Fruit fly (Drosophila melanogaster) whole organism, prepupa: Measurements from ENCODE around the gene Ogdh.

Source experiments
- Blimp-1 ChIP-seq: fragments of 200-800 bp; sonication (Bioruptor generic); optimal IDR thresholded peaks from 3 replicates; lab custom pipeline; 2017; ENCODE audit warnings: missing biosample characterization, missing genetic modification characterization, mild to moderate bottlenecking, moderate library complexity, missing genetic modification reagents
- CG11294 ChIP-seq: fragments of 200-800 bp; sonication (Bioruptor generic); IDR thresholded peaks from 2 replicates; pipeline ENCODE4 v1.3.6; 2022; ENCODE audit warnings: missing biosample characterization, missing genetic modification characterization
- CG11762 ChIP-seq: fragments of 200-800 bp; sonication (Bioruptor generic); optimal IDR thresholded peaks from 3 replicates; lab custom pipeline; 2016; ENCODE audit warnings: missing biosample characterization, missing genetic modification characterization; ENCODE audit not compliant: insufficient read depth
- CG11902 ChIP-seq: fragments of 200-800 bp; sonication (Bioruptor generic); optimal IDR thresholded peaks from 3 replicates; lab custom pipeline; 2016; ENCODE audit warnings: missing biosample characterization, missing genetic modification characterization
- CG15336 ChIP-seq: fragments of 200-800 bp; sonication (Bioruptor generic); IDR thresholded peaks from 2 replicates; pipeline ENCODE4 v1.3.6; 2022; ENCODE audit warnings: missing biosample characterization, missing genetic modification characterization
- CG3032 ChIP-seq: fragments of 200-800 bp; optimal IDR thresholded peaks from 2 replicates; lab custom pipeline; 2019; ENCODE audit warnings: missing biosample characterization, mild to moderate bottlenecking, missing genetic modification characterization, moderate library complexity
- CG31627 ChIP-seq: fragments of 200-800 bp; sonication (Bioruptor generic); optimal IDR thresholded peaks from 3 replicates; lab custom pipeline; 2016; ENCODE audit warnings: missing biosample characterization, missing genetic modification characterization
- CG34406 ChIP-seq: fragments of 200-800 bp; sonication (Bioruptor generic); optimal IDR thresholded peaks from 3 replicates; lab custom pipeline; 2016; ENCODE audit warnings: missing biosample characterization, missing genetic modification characterization
- CG4318 ChIP-seq: fragments of 200-800 bp; sonication (Bioruptor generic); optimal IDR thresholded peaks from 3 replicates; lab custom pipeline; 2017; ENCODE audit warnings: missing biosample characterization, mild to moderate bottlenecking, missing genetic modification characterization
- CG6163 ChIP-seq: fragments of 200-800 bp; sonication (Bioruptor generic); IDR thresholded peaks from 3 replicates; pipeline ENCODE4 v1.3.6; 2022; ENCODE audit warnings: missing biosample characterization, missing genetic modification characterization
- CG6276 ChIP-seq: fragments of 200-800 bp; sonication (Bioruptor generic); optimal IDR thresholded peaks from 2 replicates; lab custom pipeline; 2017; ENCODE audit warnings: missing biosample characterization, mild to moderate bottlenecking, missing genetic modification characterization
- CG6792 ChIP-seq: fragments of 200-800 bp; sonication (Bioruptor generic); optimal IDR thresholded peaks from 3 replicates; lab custom pipeline; 2016; ENCODE audit warnings: missing biosample characterization, missing genetic modification characterization
- CG6808 ChIP-seq: fragments of 200-800 bp; sonication (Bioruptor generic); optimal IDR thresholded peaks from 3 replicates; lab custom pipeline; 2017; ENCODE audit warnings: missing biosample characterization, missing genetic modification characterization, mild to moderate bottlenecking, moderate library complexity, missing genetic modification reagents
- CG7368 ChIP-seq: fragments of 200-800 bp; sonication (Bioruptor generic); optimal IDR thresholded peaks from 3 replicates; lab custom pipeline; 2016; ENCODE audit warnings: missing biosample characterization, missing genetic modification characterization
- CG8119 ChIP-seq: fragments of 200-800 bp; sonication (Bioruptor generic); IDR thresholded peaks from 3 replicates; pipeline ENCODE4 v1.3.6; 2022; ENCODE audit warnings: missing biosample characterization, missing genetic modification characterization
- CG8319 ChIP-seq: fragments of 200-800 bp; sonication (Bioruptor generic); optimal IDR thresholded peaks from 3 replicates; lab custom pipeline; 2016; ENCODE audit warnings: missing biosample characterization, missing genetic modification characterization
- CG8632 ChIP-seq: fragments of 200-800 bp; sonication (Bioruptor generic); optimal IDR thresholded peaks from 3 replicates; lab custom pipeline; 2016; ENCODE audit warnings: missing biosample characterization, missing genetic modification characterization
- Eip78C ChIP-seq: fragments of 200-800 bp; sonication (Bioruptor generic); peaks from one replicate; lab custom pipeline; 2016; ENCODE audit warnings: missing biosample characterization, missing genetic modification characterization
- Eip93F ChIP-seq: fragments of 200-800 bp; sonication (Bioruptor generic); optimal IDR thresholded peaks from 2 replicates; lab custom pipeline; 2016; ENCODE audit warnings: missing biosample characterization, mild to moderate bottlenecking, missing genetic modification characterization
- Ets21C ChIP-seq: fragments of 200-800 bp; sonication (Bioruptor generic); optimal IDR thresholded peaks from 3 replicates; lab custom pipeline; 2016; ENCODE audit warnings: missing biosample characterization, missing genetic modification characterization
- Ets96B ChIP-seq: fragments of 200-800 bp; optimal IDR thresholded peaks from 2 replicates; lab custom pipeline; 2019; ENCODE audit warnings: missing biosample characterization, mild to moderate bottlenecking, missing genetic modification characterization, moderate library complexity
- Gug ChIP-seq: fragments of 200-800 bp; sonication (Bioruptor generic); IDR thresholded peaks from 2 replicates; pipeline ENCODE4 v1.3.6; 2022; ENCODE audit warnings: missing biosample characterization, missing genetic modification characterization
- Hr38 ChIP-seq: sonication (Bioruptor generic); optimal IDR thresholded peaks from 2 replicates; lab custom pipeline; 2016; ENCODE audit warnings: missing biosample characterization, missing genetic modification characterization
- Hr39 ChIP-seq: fragments of 200-800 bp; sonication (Bioruptor generic); optimal IDR thresholded peaks from 2 replicates; lab custom pipeline; 2016; ENCODE audit warnings: missing biosample characterization, missing genetic modification characterization
- Lpt ChIP-seq: fragments of 200-800 bp; sonication (Bioruptor generic); optimal IDR thresholded peaks from 3 replicates; lab custom pipeline; 2016; ENCODE audit warnings: missing biosample characterization, missing genetic modification characterization
- OdsH ChIP-seq: fragments of 200-800 bp; sonication (Bioruptor generic); optimal IDR thresholded peaks from 3 replicates; lab custom pipeline; 2016; ENCODE audit warnings: missing biosample characterization, missing genetic modification characterization
- Smox ChIP-seq: fragments of 200-800 bp; sonication (Bioruptor generic); optimal IDR thresholded peaks from 3 replicates; lab custom pipeline; 2016; ENCODE audit warnings: missing biosample characterization, missing genetic modification characterization
- Sox102F ChIP-seq: fragments of 200-800 bp; sonication (Bioruptor generic); optimal IDR thresholded peaks from 2 replicates; lab custom pipeline; 2016; ENCODE audit warnings: missing biosample characterization, mild to moderate bottlenecking, missing genetic modification characterization
- Sox14 ChIP-seq: fragments of 200-800 bp; sonication (Bioruptor generic); optimal IDR thresholded peaks from 3 replicates; lab custom pipeline; 2016; ENCODE audit warnings: missing biosample characterization, missing genetic modification characterization
- achi ChIP-seq: fragments of 200-800 bp; sonication (Bioruptor generic); optimal IDR thresholded peaks from 3 replicates; lab custom pipeline; 2016; ENCODE audit warnings: missing biosample characterization, missing genetic modification characterization
- cyc ChIP-seq: fragments of 200-800 bp; sonication (Bioruptor generic); optimal IDR thresholded peaks from 3 replicates; lab custom pipeline; 2016; ENCODE audit warnings: missing biosample characterization, missing genetic modification characterization
- esn ChIP-seq: fragments of 200-800 bp; sonication (Bioruptor generic); optimal IDR thresholded peaks from 2 replicates; lab custom pipeline; 2016; ENCODE audit warnings: missing biosample characterization, mild to moderate bottlenecking, missing genetic modification characterization, moderate library complexity
- fd85E ChIP-seq: fragments of 200-800 bp; sonication (Bioruptor generic); optimal IDR thresholded peaks from 3 replicates; lab custom pipeline; 2016; ENCODE audit warnings: missing biosample characterization, missing genetic modification characterization
- net ChIP-seq: fragments of 200-800 bp; sonication (Bioruptor generic); optimal IDR thresholded peaks from 3 replicates; lab custom pipeline; 2016; ENCODE audit warnings: missing biosample characterization, missing genetic modification characterization
- pdm3 ChIP-seq: fragments of 200-800 bp; sonication (Bioruptor generic); optimal IDR thresholded peaks from 3 replicates; lab custom pipeline; 2016; ENCODE audit warnings: missing biosample characterization, missing genetic modification characterization
- salr ChIP-seq, 2 experiments: fragments of 200-800 bp; sonication (Bioruptor generic); optimal IDR thresholded peaks; 3 replicates each; lab custom pipeline; 2016 to 2018; ENCODE audit warnings: missing biosample characterization in 2 of 2, missing genetic modification characterization in 2 of 2, mild to moderate bottlenecking in 1 of 2
- svp ChIP-seq: fragments of 200-800 bp; sonication (Bioruptor generic); peaks from one replicate; lab custom pipeline; 2016; ENCODE audit warnings: missing biosample characterization, missing genetic modification characterization
- vri ChIP-seq: fragments of 200-800 bp; sonication (Bioruptor generic); optimal IDR thresholded peaks from 3 replicates; lab custom pipeline; 2016; ENCODE audit warnings: missing biosample characterization, mild to moderate bottlenecking, missing genetic modification characterization

The Ogdh gene

DNA sequence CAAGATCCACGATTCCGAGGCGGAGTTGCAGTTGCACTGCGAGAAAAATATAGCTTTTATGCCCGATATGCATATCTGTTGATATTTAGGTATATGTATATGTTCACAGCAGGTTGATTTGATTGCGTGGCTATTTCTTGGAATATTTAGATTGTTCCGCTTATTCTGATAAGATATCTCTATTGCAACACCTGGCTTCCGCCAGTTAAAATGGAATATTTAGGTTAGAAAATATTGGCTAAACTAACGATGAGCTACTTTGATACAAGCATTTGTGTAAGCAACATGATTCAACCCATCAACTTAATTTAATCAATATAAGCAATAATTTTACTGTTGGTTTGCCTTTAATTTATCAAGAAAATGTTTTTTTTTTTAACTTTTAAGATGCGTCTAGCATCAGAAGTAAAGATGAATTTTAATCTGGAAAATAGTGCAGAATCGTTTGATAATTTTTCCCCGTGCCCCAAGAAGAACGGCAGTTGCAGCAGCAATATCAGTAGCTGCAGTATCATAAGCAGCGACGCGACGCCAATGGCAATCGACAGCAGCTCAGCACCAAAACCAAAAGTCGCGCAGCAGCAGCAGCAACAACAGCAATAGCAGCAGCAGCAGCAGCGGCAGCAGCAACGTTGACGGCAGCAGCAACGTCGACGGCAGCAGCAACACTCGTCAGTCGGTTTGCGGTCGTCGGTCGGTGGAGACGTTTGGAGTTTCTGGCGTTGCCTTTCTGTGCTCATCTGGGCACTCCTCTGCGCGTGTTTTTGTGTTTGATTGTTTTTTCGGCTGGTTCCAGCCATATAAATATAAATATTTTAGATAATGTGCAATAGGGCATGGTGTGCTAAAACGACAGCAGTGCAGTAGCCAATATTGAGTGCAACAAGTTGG lies 21.3 kb downstream of the Ogdh start (continued):
- TF ChIP-seq Hr38 (GFP tag; lab: Kevin White, UChicago): no peak
- TF ChIP-seq salr (GFP tag; optimal IDR thresholded peaks at IDR 0.05; lab: Kevin White, UChicago): peak; percentile 10 to 90
- TF ChIP-seq Sox14 (GFP tag; lab: Kevin White, UChicago): peak; percentile 78
- peak; percentile 47 for TF ChIP-seq Blimp-1 (GFP tag; lab: Kevin White, UChicago)
- TF ChIP-seq fd85E (GFP tag; lab: Kevin White, UChicago): no peak
- TF ChIP-seq CG8632 (GFP tag; lab: Kevin White, UChicago): peak; percentile 59
- peak; percentile 73 for TF ChIP-seq CG4318 (GFP tag; lab: Kevin White, UChicago)
- peak; percentile 87 for TF ChIP-seq esn
- peak; percentile 48 for TF ChIP-seq CG6163 (GFP tag; lab: Robert Waterston, UW)
- no peak for TF ChIP-seq CG8319 (GFP tag; lab: Kevin White, UChicago)
- peak; percentile 66 for TF ChIP-seq Ets21C (GFP tag; lab: Kevin White, UChicago)
- TF ChIP-seq Sox102F (GFP tag; lab: Kevin White, UChicago): peak; percentile 62
- TF ChIP-seq CG11902 (GFP tag; lab: Kevin White, UChicago): peak; percentile 57
- TF ChIP-seq CG11762: peak; percentile 47
- peak; percentile 62 for TF ChIP-seq CG6276
- TF ChIP-seq, all 60 proteins: peak for 52

DNA sequence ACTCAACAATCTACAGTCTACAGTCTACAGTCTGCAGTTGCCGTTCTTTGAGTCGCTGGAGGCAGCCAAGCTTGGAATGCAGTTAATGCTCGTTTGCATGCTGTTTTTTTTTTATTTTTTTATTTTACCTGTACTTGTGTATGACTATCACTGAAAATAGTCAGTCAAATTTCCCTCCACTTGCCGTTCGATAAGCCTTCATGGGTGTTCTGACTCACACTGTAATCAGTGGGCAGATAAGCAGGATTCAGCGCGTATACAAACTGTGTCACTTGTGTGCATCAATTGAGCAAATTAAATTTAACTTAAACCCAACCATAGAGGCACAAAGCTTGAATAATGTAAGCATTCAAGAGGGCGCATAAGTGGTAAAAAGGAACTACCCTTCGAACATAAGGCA lies 22.7 kb downstream of the Ogdh start:
- TF ChIP-seq Hr39 (GFP tag; lab: Kevin White, UChicago) (no peak), Sox102F (GFP tag; lab: Kevin White, UChicago) (no peak), achi (GFP tag; lab: Kevin White, UChicago) (no peak), CG15336 (GFP tag; lab: Robert Waterston, UW) (no peak), vri (GFP tag; lab: Kevin White, UChicago) (no peak), CG31627 (GFP tag; lab: Kevin White, UChicago) (no peak), Gug (GFP tag; lab: Robert Waterston, UW) (no peak), CG8319 (GFP tag; lab: Kevin White, UChicago) (no peak), CG8119 (no peak), CG11762 (no peak), CG34406 (GFP tag; lab: Kevin White, UChicago) (no peak), CG6276 (no peak), Lpt (GFP tag; lab: Kevin White, UChicago) (no peak), CG6808 (no peak), CG4318 (GFP tag; lab: Kevin White, UChicago) (no peak), CG11294 (no peak), OdsH (GFP tag; lab: Kevin White, UChicago) (no peak), Ets96B (tag; lab: Kevin White, UChicago) (no peak)

DNA sequence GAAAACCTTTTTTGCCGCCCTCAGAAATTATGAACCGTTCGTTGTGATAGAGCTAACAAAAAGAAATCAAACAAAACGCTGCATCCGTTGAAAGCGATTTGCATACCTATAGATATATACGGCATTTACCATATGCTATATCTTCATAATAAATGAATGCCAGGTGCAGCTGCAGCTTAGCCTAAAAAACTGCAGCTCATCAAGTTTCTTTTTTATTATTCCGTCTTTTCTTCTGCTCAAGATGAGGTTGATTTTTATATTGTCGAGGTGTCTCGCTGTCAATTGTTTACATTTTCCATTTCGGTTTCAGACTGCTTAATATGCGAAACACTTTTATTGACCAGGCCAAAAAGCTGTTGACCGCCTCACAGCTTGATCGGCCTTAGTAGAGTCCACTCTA lies 23.8 kb downstream of the Ogdh start:
- TF ChIP-seq CG6276 (no peak), net (GFP tag; lab: Kevin White, UChicago) (no peak), CG4318 (GFP tag; lab: Kevin White, UChicago) (no peak), Lpt (GFP tag; lab: Kevin White, UChicago) (no peak), CG8319 (GFP tag; lab: Kevin White, UChicago) (no peak), CG6808 (no peak), CG3032 (tag; lab: Kevin White, UChicago) (no peak), CG6163 (GFP tag; lab: Robert Waterston, UW) (no peak), CG8119 (no peak), CG7368 (no peak), Smox (GFP tag; lab: Kevin White, UChicago) (no peak), Eip93F (GFP tag; lab: Kevin White, UChicago) (no peak), pdm3 (GFP tag; lab: Kevin White, UChicago) (no peak), svp (no peak), cyc (GFP tag; lab: Kevin White, UChicago) (no peak), Eip78C (GFP tag; lab: Kevin White, UChicago) (no peak), esn (no peak), fd85E (GFP tag; lab: Kevin White, UChicago) (no peak), Hr39 (GFP tag; lab: Kevin White, UChicago) (no peak), CG6792 (GFP tag; lab: Kevin White, UChicago) (no peak)
